Worm (Caenorhabditis elegans): Measurements from ENCODE around the gene uba-1.
"Not testable (repeated sequence)": the region's sequence is repeated elsewhere in the genome, so short reads cannot be mapped to it uniquely, and the experiment has no call there.

DNA sequence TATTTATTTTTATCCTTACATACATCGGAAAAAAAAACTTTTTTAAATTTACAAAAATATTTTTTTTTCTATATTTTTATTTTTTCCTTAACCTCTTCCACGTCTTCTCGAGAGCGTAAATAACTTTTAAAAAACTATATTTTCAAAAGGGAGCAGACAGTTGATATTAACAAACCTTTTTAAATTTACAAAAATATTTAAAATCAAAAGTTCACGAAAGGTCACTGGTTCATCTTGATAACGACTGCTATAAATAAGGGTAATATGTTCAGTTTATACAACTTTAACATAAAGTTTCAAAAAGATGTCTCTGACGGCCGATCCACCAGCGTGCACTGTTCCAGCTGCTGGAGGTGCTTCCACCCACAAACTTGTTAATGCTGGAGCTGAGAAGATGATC, 34.0 kb upstream of the uba-1 start, which contains the start of the genes F44D12.16 and msd-2:
- not testable (repeated sequence) for TF ChIP-seq snpc-4 (tag; optimal IDR thresholded peaks at IDR 0.05); nhr-25 (tag; optimal IDR thresholded peaks at IDR 0.05); aly-2 (tag; optimal IDR thresholded peaks at IDR 0.05); ama-1 (optimal IDR thresholded peaks at IDR 0.05); ztf-4 (tag; optimal IDR thresholded peaks at IDR 0.05)
